Worm (Caenorhabditis elegans): Measurements from ENCODE around the gene vwa-8.

vwa-8 gene

ce11 chrX:12977451-12977850, 13.8 kb upstream of the vwa-8 start, which contains the start of gene F11C1.9:
TSS of gene F11C1.9 (minus strand) at chrX:12977551.
- TF ChIP-seq M03D4.4 (tag; optimal IDR thresholded peaks at IDR 0.05) (no peak), ceh-43 (GFP tag; optimal IDR thresholded peaks at IDR 0.05) (no peak), nhr-76 (tag; optimal IDR thresholded peaks at IDR 0.05) (no peak), lsy-2 (tag; optimal IDR thresholded peaks at IDR 0.05) (no peak), hlh-1 (tag; optimal IDR thresholded peaks at IDR 0.05) (no peak), flh-1 (GFP tag; optimal IDR thresholded peaks at IDR 0.05) (no peak), elt-3 (tag; optimal IDR thresholded peaks at IDR 0.05) (no peak), unc-39 (tag; optimal IDR thresholded peaks at IDR 0.05) (no peak), blmp-1 (tag; optimal IDR thresholded peaks at IDR 0.05) (no peak), sptf-1 (tag; optimal IDR thresholded peaks at IDR 0.05) (no peak), ceh-83 (GFP tag; optimal IDR thresholded peaks at IDR 0.05) (no peak), lin-13 (tag; optimal IDR thresholded peaks at IDR 0.05) (no peak), ceh-39 (tag; optimal IDR thresholded peaks at IDR 0.05) (no peak), unc-62 (GFP tag; optimal IDR thresholded peaks at IDR 0.05) (no peak), zip-8 (tag; optimal IDR thresholded peaks at IDR 0.05) (no peak), snpc-4 (tag; optimal IDR thresholded peaks at IDR 0.05) (no peak), lin-32 (GFP tag; optimal IDR thresholded peaks at IDR 0.05) (no peak), mab-5 (tag; optimal IDR thresholded peaks at IDR 0.05) (no peak), pha-4 (tag; optimal IDR thresholded peaks at IDR 0.05) (no peak)

DNA sequence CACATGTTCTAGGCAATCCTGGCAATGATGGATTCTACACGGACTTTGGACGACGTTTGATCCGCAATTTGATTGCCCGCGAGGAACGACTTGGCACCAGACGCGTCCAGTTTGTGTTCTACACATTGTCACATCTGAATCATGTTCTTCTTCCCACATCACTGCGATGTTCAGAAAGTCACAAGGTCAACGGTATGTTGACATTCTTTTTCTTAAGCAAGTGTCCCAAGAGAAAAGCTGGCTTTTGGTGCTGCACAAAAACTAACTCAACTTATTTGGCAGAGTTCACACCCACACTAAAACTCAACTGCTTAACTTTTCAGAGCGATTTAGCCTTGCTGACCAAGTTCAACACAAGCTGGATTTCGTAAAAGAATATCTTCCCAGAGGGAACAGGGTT, 12.7 kb upstream of the vwa-8 start:
- TF ChIP-seq mab-5 (tag; optimal IDR thresholded peaks at IDR 0.05) = no peak

ce11 chrX:12979747-12980146, 11.5 kb upstream of the vwa-8 start:
- no peak for TF ChIP-seq blmp-1 (tag; optimal IDR thresholded peaks at IDR 0.05)
- TF ChIP-seq sem-2 (GFP tag; optimal IDR thresholded peaks at IDR 0.05) = no peak
- no peak for TF ChIP-seq nhr-2 (tag; optimal IDR thresholded peaks at IDR 0.05)
- TF ChIP-seq mls-2 (tag; optimal IDR thresholded peaks at IDR 0.05) = no peak
- TF ChIP-seq lsy-2 (tag; optimal IDR thresholded peaks at IDR 0.05) = no peak
- TF ChIP-seq pha-4 (tag; optimal IDR thresholded peaks at IDR 0.05) = no peak
- TF ChIP-seq elt-1 (tag; optimal IDR thresholded peaks at IDR 0.05; ENCODE audit: borderline replicate concordance, insufficient read depth) = no peak
- TF ChIP-seq mab-5 (tag; optimal IDR thresholded peaks at IDR 0.05) = no peak
- no peak for TF ChIP-seq ceh-83 (GFP tag; optimal IDR thresholded peaks at IDR 0.05)
- no peak for TF ChIP-seq unc-120 (tag; optimal IDR thresholded peaks at IDR 0.05; ENCODE audit: poor library complexity, severe bottlenecking)
- TF ChIP-seq bed-3 (GFP tag; optimal IDR thresholded peaks at IDR 0.05) = no peak
- TF ChIP-seq elt-3 (tag; optimal IDR thresholded peaks at IDR 0.05) = no peak
- TF ChIP-seq ceh-43 (GFP tag; optimal IDR thresholded peaks at IDR 0.05) = no peak
- no peak for TF ChIP-seq unc-39 (tag; optimal IDR thresholded peaks at IDR 0.05)
- no peak for TF ChIP-seq unc-62 (GFP tag; optimal IDR thresholded peaks at IDR 0.05)
- TF ChIP-seq nhr-28 (tag; optimal IDR thresholded peaks at IDR 0.05) = no peak

DNA sequence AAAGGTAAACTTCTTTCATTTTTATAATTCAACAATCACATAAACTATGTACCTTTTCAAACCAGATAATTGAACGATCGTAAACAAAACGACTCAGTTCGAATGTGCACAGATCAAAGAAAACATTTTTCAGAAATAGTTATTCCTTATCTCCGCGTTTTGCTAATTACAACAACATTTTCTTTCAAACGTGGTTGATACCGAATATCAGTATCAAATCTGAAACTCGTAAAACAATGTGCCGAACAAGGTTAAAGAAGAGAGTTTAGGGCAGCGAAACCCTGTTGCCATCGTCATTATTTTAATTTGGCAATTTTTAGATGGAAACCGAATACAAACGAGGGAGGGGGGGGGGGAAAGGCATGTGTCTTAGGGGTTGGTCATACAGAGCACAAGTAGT, 9.9 kb upstream of the vwa-8 start, which contains the start of gene scav-4:
Gene scav-4 (plus strand): TSS at position 383 of the 400 bp plus-strand sequence.
- TF ChIP-seq unc-120 (tag; optimal IDR thresholded peaks at IDR 0.05; ENCODE audit: poor library complexity, severe bottlenecking) (no peak), mep-1 (tag; optimal IDR thresholded peaks at IDR 0.05) (no peak), ceh-39 (tag; optimal IDR thresholded peaks at IDR 0.05) (no peak), mls-2 (tag; optimal IDR thresholded peaks at IDR 0.05) (no peak), unc-39 (tag; optimal IDR thresholded peaks at IDR 0.05) (no peak), lsy-2 (tag; optimal IDR thresholded peaks at IDR 0.05) (no peak), lin-32 (GFP tag; optimal IDR thresholded peaks at IDR 0.05) (no peak), elt-1 (tag; optimal IDR thresholded peaks at IDR 0.05; ENCODE audit: borderline replicate concordance, insufficient read depth) (no peak), drap-1 (GFP tag; optimal IDR thresholded peaks at IDR 0.05) (no peak), sptf-1 (tag; optimal IDR thresholded peaks at IDR 0.05) (no peak), nhr-28 (tag; optimal IDR thresholded peaks at IDR 0.05) (no peak), cnd-1 (tag; optimal IDR thresholded peaks at IDR 0.05) (no peak), hlh-1 (tag; optimal IDR thresholded peaks at IDR 0.05) (no peak), ces-1 (GFP tag; optimal IDR thresholded peaks at IDR 0.05) (no peak)

- TF ChIP-seq ceh-43 (GFP tag; optimal IDR thresholded peaks at IDR 0.05) (no peak), nhr-12 (tag; optimal IDR thresholded peaks at IDR 0.05) (no peak), ceh-83 (GFP tag; optimal IDR thresholded peaks at IDR 0.05) (no peak), zip-8 (tag; optimal IDR thresholded peaks at IDR 0.05) (no peak), sem-2 (GFP tag; optimal IDR thresholded peaks at IDR 0.05) (no peak), lin-13 (tag; optimal IDR thresholded peaks at IDR 0.05) (no peak), elt-1 (tag; optimal IDR thresholded peaks at IDR 0.05; ENCODE audit: borderline replicate concordance, insufficient read depth) (no peak), snpc-4 (tag; optimal IDR thresholded peaks at IDR 0.05) (no peak)
Observed at ce11 chrX:12982725-12983124, 8.5 kb upstream of the vwa-8 start.

Measured in whole organism, mixed stage, embryonic.